Fruit fly (Drosophila melanogaster) whole organism, wandering third instar larva: Measurements from ENCODE around the gene CG31089.

Experiments used
- Dfd ChIP-seq: fragments of >200 bp; optimal IDR thresholded peaks from 2 replicates; lab custom pipeline; 2017; ENCODE audit warnings: missing biosample characterization, missing genetic modification characterization
- Hnf4 ChIP-seq: fragments of 200-800 bp; sonication (Bioruptor generic); optimal IDR thresholded peaks from 2 replicates; lab custom pipeline; 2016; ENCODE audit warnings: missing biosample characterization, mild to moderate bottlenecking, missing genetic modification characterization
- Hr83 ChIP-seq: fragments of 200-300 bp; sonication (Bioruptor generic); optimal IDR thresholded peaks from 2 replicates; lab custom pipeline; 2016; ENCODE audit warnings: missing biosample characterization, mild to moderate bottlenecking, missing genetic modification characterization, moderate library complexity; ENCODE audit not compliant: poor library complexity, severe bottlenecking
- Jra ChIP-seq: sonication (Bioruptor generic); optimal IDR thresholded peaks from 2 replicates; lab custom pipeline; 2016; ENCODE audit warnings: missing biosample characterization, missing genetic modification characterization
- dmrt93B ChIP-seq: fragments of 200-800 bp; sonication (Bioruptor generic); optimal IDR thresholded peaks from 2 replicates; lab custom pipeline; 2018; ENCODE audit warnings: missing biosample characterization, mild to moderate bottlenecking, missing genetic modification characterization
- fru ChIP-seq: fragments of 200-800 bp; sonication (Bioruptor generic); optimal IDR thresholded peaks from 3 replicates; lab custom pipeline; 2016; ENCODE audit warnings: missing biosample characterization, mild to moderate bottlenecking, missing genetic modification characterization
- lola ChIP-seq: fragments of >200 bp; optimal IDR thresholded peaks from 2 replicates; lab custom pipeline; 2017; ENCODE audit warnings: missing biosample characterization, missing genetic modification characterization
- rgr ChIP-seq: fragments of 200-800 bp; sonication (Bioruptor generic); optimal IDR thresholded peaks from 3 replicates; lab custom pipeline; 2016; ENCODE audit warnings: missing biosample characterization, mild to moderate bottlenecking, missing genetic modification characterization
- tai ChIP-seq: sonication (Bioruptor generic); optimal IDR thresholded peaks from 2 replicates; lab custom pipeline; 2016; ENCODE audit warnings: missing biosample characterization, missing genetic modification characterization
- usp ChIP-seq: fragments of >200 bp; optimal IDR thresholded peaks from 2 replicates; lab custom pipeline; 2017; ENCODE audit warnings: missing biosample characterization, missing genetic modification characterization

DNA sequence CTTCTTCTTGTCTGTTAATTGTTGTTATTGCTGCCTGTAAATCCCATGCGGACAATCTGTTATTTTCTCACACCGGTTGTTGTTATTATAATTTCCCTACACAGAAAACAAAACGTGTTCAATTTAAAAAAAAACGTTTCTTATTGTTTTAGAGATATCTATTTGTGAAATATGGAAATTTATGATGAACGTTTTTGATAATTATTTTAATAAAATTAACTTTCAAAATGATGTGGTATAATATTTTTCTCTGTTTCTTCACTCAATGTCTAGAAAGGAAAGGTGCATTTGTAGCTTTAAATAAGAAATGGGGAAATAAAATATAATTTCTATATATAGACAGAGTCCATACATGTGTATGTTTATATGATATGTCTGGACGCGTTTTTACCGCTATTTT is 18.1 kb upstream of the CG31089 start:
- TF ChIP-seq rgr (peak; percentile 44), Hr83 (GFP tag; lab: Kevin White, UChicago) (no peak), Hnf4 (GFP tag; lab: Kevin White, UChicago) (no peak), usp (GFP tag; lab: Kevin White, UChicago) (no peak), dmrt93B (GFP tag; lab: Kevin White, UChicago) (no peak), tai (GFP tag; lab: Kevin White, UChicago) (no peak), Jra (GFP tag; lab: Kevin White, UChicago) (no peak), lola (no peak), fru (peak; percentile 19), Dfd (GFP tag; lab: Kevin White, UChicago) (no peak)
